Fruit fly (Drosophila melanogaster) whole organism, embryonic: Measurements from ENCODE around the gene Cpr92A.

Experiments used
- Ada2b ChIP-seq: fragments of 200-800 bp; sonication (Bioruptor generic); IDR thresholded peaks from 2 replicates; pipeline ENCODE4 v1.3.6; 2022; ENCODE audit warnings: missing biosample characterization, missing genetic modification characterization
- CG10209 ChIP-seq: fragments of 200-800 bp; sonication (Bioruptor generic); optimal IDR thresholded peaks from 3 replicates; lab custom pipeline; 2017; ENCODE audit warnings: missing biosample characterization, mild to moderate bottlenecking, missing genetic modification characterization, missing genetic modification reagents
- CG12219 ChIP-seq: fragments of 200-800 bp; sonication (Bioruptor generic); optimal IDR thresholded peaks from 3 replicates; lab custom pipeline; 2018; ENCODE audit warnings: missing biosample characterization, mild to moderate bottlenecking, missing genetic modification characterization
- CG15479 ChIP-seq: fragments of 200-800 bp; sonication (Bioruptor generic); optimal IDR thresholded peaks from 3 replicates; lab custom pipeline; 2019; ENCODE audit warnings: missing biosample characterization, mild to moderate bottlenecking, missing genetic modification characterization, moderate library complexity
- CG16863 ChIP-seq: fragments of 200-800 bp; sonication (Bioruptor generic); optimal IDR thresholded peaks from 3 replicates; lab custom pipeline; 2016; ENCODE audit warnings: missing biosample characterization, missing genetic modification characterization
- CG17802 ChIP-seq: fragments of 200-800 bp; sonication (Bioruptor generic); optimal IDR thresholded peaks from 2 replicates; lab custom pipeline; 2018; ENCODE audit warnings: missing biosample characterization, mild to moderate bottlenecking, missing genetic modification characterization, moderate library complexity
- CG1832 ChIP-seq: fragments of 200-800 bp; sonication (Bioruptor generic); optimal IDR thresholded peaks from 2 replicates; lab custom pipeline; 2017; ENCODE audit warnings: missing biosample characterization, mild to moderate bottlenecking, missing genetic modification characterization, inconsistent platforms
- CG18619 ChIP-seq: fragments of 200-800 bp; sonication (Bioruptor generic); optimal IDR thresholded peaks from 3 replicates; lab custom pipeline; 2017; ENCODE audit warnings: missing biosample characterization, mild to moderate bottlenecking, missing genetic modification characterization
- CG2202 ChIP-seq: fragments of 200-800 bp; sonication (Bioruptor generic); optimal IDR thresholded peaks from 2 replicates; lab custom pipeline; 2018; ENCODE audit warnings: missing biosample characterization, mild to moderate bottlenecking, missing genetic modification characterization
- CG31388 ChIP-seq: fragments of 200-800 bp; sonication (Bioruptor generic); optimal IDR thresholded peaks from 2 replicates; lab custom pipeline; 2016; ENCODE audit warnings: missing biosample characterization, missing genetic modification characterization
- CG33557 ChIP-seq: fragments of 200-800 bp; sonication (Bioruptor generic); optimal IDR thresholded peaks from 2 replicates; lab custom pipeline; 2019; ENCODE audit warnings: missing biosample characterization, mild to moderate bottlenecking, missing genetic modification characterization, moderate library complexity
- CG6683 ChIP-seq: fragments of 200-800 bp; sonication (Bioruptor generic); optimal IDR thresholded peaks from 2 replicates; lab custom pipeline; 2017; ENCODE audit warnings: missing biosample characterization, mild to moderate bottlenecking, missing genetic modification characterization, missing genetic modification reagents
- CG6765 ChIP-seq: fragments of 200-800 bp; sonication (Bioruptor generic); optimal IDR thresholded peaks from 3 replicates; lab custom pipeline; 2017; ENCODE audit warnings: missing biosample characterization, mild to moderate bottlenecking, missing genetic modification characterization
- CG6854 ChIP-seq: fragments of 200-800 bp; sonication (Bioruptor generic); optimal IDR thresholded peaks from 3 replicates; lab custom pipeline; 2017; ENCODE audit warnings: missing biosample characterization, mild to moderate bottlenecking, missing genetic modification characterization
- CG8388 ChIP-seq: fragments of 200-800 bp; sonication (Bioruptor generic); optimal IDR thresholded peaks from 2 replicates; lab custom pipeline; 2019; ENCODE audit warnings: missing biosample characterization, mild to moderate bottlenecking, missing genetic modification characterization, moderate library complexity
- CTCF ChIP-seq: fragments of 200-800 bp; sonication (Bioruptor generic); optimal IDR thresholded peaks from 2 replicates; lab custom pipeline; 2017; ENCODE audit warnings: missing biosample characterization, mild to moderate bottlenecking, missing genetic modification characterization, moderate library complexity
- CoRest ChIP-seq: fragments of 200-800 bp; sonication (Bioruptor generic); optimal IDR thresholded peaks from 3 replicates; lab custom pipeline; 2018; ENCODE audit warnings: missing biosample characterization, mild to moderate bottlenecking, missing genetic modification characterization, moderate library complexity
- Deaf1 ChIP-seq: fragments of 200-800 bp; optimal IDR thresholded peaks from 3 replicates; lab custom pipeline; 2019; ENCODE audit warnings: missing biosample characterization, mild to moderate bottlenecking, missing genetic modification characterization, moderate library complexity
- Dip3 ChIP-seq: fragments of 200-800 bp; sonication (Bioruptor generic); optimal IDR thresholded peaks from 3 replicates; lab custom pipeline; 2016; ENCODE audit warnings: missing biosample characterization, missing genetic modification characterization
- H2.0 ChIP-seq: fragments of 200-800 bp; sonication (Bioruptor generic); IDR thresholded peaks from 2 replicates; pipeline ENCODE4 v1.3.6; 2022; ENCODE audit warnings: missing biosample characterization, missing genetic modification characterization
- Mad ChIP-seq: fragments of 200-800 bp; sonication (Bioruptor generic); optimal IDR thresholded peaks from 2 replicates; lab custom pipeline; 2016; ENCODE audit warnings: missing biosample characterization, missing genetic modification characterization
- Max ChIP-seq: fragments of 200-800 bp; sonication (Bioruptor generic); optimal IDR thresholded peaks from 2 replicates; lab custom pipeline; 2016; ENCODE audit warnings: missing biosample characterization, mild to moderate bottlenecking, missing genetic modification characterization
- Mrtf ChIP-seq: fragments of 200-800 bp; sonication (Bioruptor generic); IDR thresholded peaks from 3 replicates; pipeline ENCODE4 v1.3.6; 2022; ENCODE audit warnings: missing biosample characterization, missing genetic modification characterization
- Nf-YC ChIP-seq: fragments of 200-800 bp; optimal IDR thresholded peaks from 3 replicates; lab custom pipeline; 2019; ENCODE audit warnings: missing biosample characterization, mild to moderate bottlenecking, missing genetic modification characterization, moderate library complexity
- Optix ChIP-seq: fragments of 200-800 bp; sonication (Bioruptor generic); IDR thresholded peaks from 3 replicates; pipeline ENCODE4 v1.3.6; 2022; ENCODE audit warnings: missing biosample characterization, missing genetic modification characterization
- Side ChIP-seq: fragments of 200-800 bp; sonication (Bioruptor generic); optimal IDR thresholded peaks from 2 replicates; lab custom pipeline; 2016; ENCODE audit warnings: missing biosample characterization, missing genetic modification characterization
- Six4 ChIP-seq: fragments of 200-800 bp; sonication (Bioruptor generic); optimal IDR thresholded peaks from 2 replicates; lab custom pipeline; 2016; ENCODE audit warnings: missing biosample characterization, missing genetic modification characterization
- Tbp ChIP-seq: fragments of >200 bp; optimal IDR thresholded peaks from 2 replicates; lab custom pipeline; 2018; ENCODE audit warnings: missing biosample characterization, missing genetic modification characterization
- Usf ChIP-seq: fragments of 200-800 bp; sonication (Bioruptor generic); optimal IDR thresholded peaks from 2 replicates; lab custom pipeline; 2017; ENCODE audit warnings: missing genotype, missing biosample characterization, missing genetic modification characterization
- cas ChIP-seq: fragments of 200-800 bp; sonication (Bioruptor generic); IDR thresholded peaks from 2 replicates; pipeline ENCODE4 v1.3.6; 2022; ENCODE audit warnings: missing biosample characterization, missing genetic modification characterization
- danr ChIP-seq: fragments of 200-800 bp; sonication (Bioruptor generic); IDR thresholded peaks from 2 replicates; pipeline ENCODE4 v1.3.6; 2022; ENCODE audit warnings: missing biosample characterization, missing genetic modification characterization
- ems ChIP-seq: fragments of 200-800 bp; sonication (Bioruptor generic); optimal IDR thresholded peaks from 3 replicates; lab custom pipeline; 2016; ENCODE audit warnings: missing biosample characterization, missing genetic modification characterization
- esg ChIP-seq: fragments of 200-800 bp; sonication (Bioruptor generic); conservative IDR thresholded peaks from 2 replicates; pipeline ENCODE4 v1.3.6; 2022; ENCODE audit warnings: missing biosample characterization, missing genetic modification characterization
- eve ChIP-seq, 2 experiments: fragments of >200 bp; optimal IDR thresholded peaks; 2 replicates each; lab custom pipeline; 2017; ENCODE audit warnings: missing biosample characterization in 2 of 2, missing genetic modification characterization in 2 of 2
- gcm ChIP-seq: fragments of 200-800 bp; sonication (Bioruptor generic); optimal IDR thresholded peaks from 2 replicates; lab custom pipeline; 2019; ENCODE audit warnings: missing biosample characterization, mild to moderate bottlenecking, missing genetic modification characterization, moderate library complexity
- gfzf ChIP-seq: fragments of 200-800 bp; sonication (Bioruptor generic); optimal IDR thresholded peaks from 2 replicates; lab custom pipeline; 2016; ENCODE audit warnings: missing biosample characterization, mild to moderate bottlenecking, missing genetic modification characterization, moderate library complexity
- insv ChIP-seq, 2 experiments: fragments of 200-800 bp; sonication (Bioruptor generic); optimal IDR thresholded peaks; 3 replicates each; lab custom pipeline; 2016 to 2018; ENCODE audit warnings: missing biosample characterization in 2 of 2, missing genetic modification characterization in 2 of 2
- ken ChIP-seq: fragments of 200-800 bp; sonication (Bioruptor generic); IDR thresholded peaks from 3 replicates; pipeline ENCODE4 v1.3.6; 2022; ENCODE audit warnings: missing biosample characterization, missing genetic modification characterization
- lmd ChIP-seq: fragments of 200-800 bp; sonication (Bioruptor generic); IDR thresholded peaks from 2 replicates; pipeline ENCODE4 v1.3.6; 2022; ENCODE audit warnings: missing biosample characterization, missing genetic modification characterization
- mirr ChIP-seq: fragments of 200-800 bp; sonication (Bioruptor generic); optimal IDR thresholded peaks from 3 replicates; lab custom pipeline; 2018; ENCODE audit warnings: missing biosample characterization, mild to moderate bottlenecking, missing genetic modification characterization
- odd ChIP-seq: fragments of 200-800 bp; sonication (Bioruptor generic); optimal IDR thresholded peaks from 2 replicates; lab custom pipeline; 2017; ENCODE audit warnings: missing biosample characterization, mild to moderate bottlenecking, missing genetic modification characterization
- p53 ChIP-seq: fragments of 200-800 bp; sonication (Bioruptor generic); optimal IDR thresholded peaks from 2 replicates; lab custom pipeline; 2016; ENCODE audit warnings: missing biosample characterization, missing genetic modification characterization
- pzg ChIP-seq: fragments of 200-800 bp; sonication (Bioruptor generic); optimal IDR thresholded peaks from 3 replicates; lab custom pipeline; 2018; ENCODE audit warnings: missing biosample characterization, mild to moderate bottlenecking, missing genetic modification characterization, moderate library complexity
- ro ChIP-seq: fragments of 200-800 bp; sonication (Bioruptor generic); IDR thresholded peaks from 2 replicates; pipeline ENCODE4 v1.3.6; 2022; ENCODE audit warnings: missing biosample characterization, missing genetic modification characterization
- run ChIP-seq: fragments of 200-800 bp; sonication (Bioruptor generic); optimal IDR thresholded peaks from 3 replicates; lab custom pipeline; 2018; ENCODE audit warnings: missing biosample characterization, mild to moderate bottlenecking, missing genetic modification characterization
- scrt ChIP-seq: fragments of 200-800 bp; sonication (Bioruptor generic); optimal IDR thresholded peaks from 2 replicates; lab custom pipeline; 2018; ENCODE audit warnings: missing biosample characterization, mild to moderate bottlenecking, missing genetic modification characterization, moderate library complexity
- sr ChIP-seq: fragments of 200-800 bp; sonication (Bioruptor generic); IDR thresholded peaks from 3 replicates; pipeline ENCODE4 v1.3.6; 2022; ENCODE audit warnings: missing biosample characterization, missing genetic modification characterization
- tap ChIP-seq: fragments of 200-800 bp; optimal IDR thresholded peaks from 3 replicates; lab custom pipeline; 2019; ENCODE audit warnings: missing biosample characterization, mild to moderate bottlenecking, missing genetic modification characterization, moderate library complexity
- tio ChIP-seq: fragments of 200-800 bp; sonication (Bioruptor generic); optimal IDR thresholded peaks from 2 replicates; lab custom pipeline; 2017; ENCODE audit warnings: missing biosample characterization, missing genetic modification characterization, inconsistent platforms
- toy ChIP-seq: fragments of 200-800 bp; sonication (Bioruptor generic); IDR thresholded peaks from 2 replicates; pipeline ENCODE4 v1.3.6; 2022; ENCODE audit warnings: missing biosample characterization, missing genetic modification characterization

The Cpr92A gene

DNA sequence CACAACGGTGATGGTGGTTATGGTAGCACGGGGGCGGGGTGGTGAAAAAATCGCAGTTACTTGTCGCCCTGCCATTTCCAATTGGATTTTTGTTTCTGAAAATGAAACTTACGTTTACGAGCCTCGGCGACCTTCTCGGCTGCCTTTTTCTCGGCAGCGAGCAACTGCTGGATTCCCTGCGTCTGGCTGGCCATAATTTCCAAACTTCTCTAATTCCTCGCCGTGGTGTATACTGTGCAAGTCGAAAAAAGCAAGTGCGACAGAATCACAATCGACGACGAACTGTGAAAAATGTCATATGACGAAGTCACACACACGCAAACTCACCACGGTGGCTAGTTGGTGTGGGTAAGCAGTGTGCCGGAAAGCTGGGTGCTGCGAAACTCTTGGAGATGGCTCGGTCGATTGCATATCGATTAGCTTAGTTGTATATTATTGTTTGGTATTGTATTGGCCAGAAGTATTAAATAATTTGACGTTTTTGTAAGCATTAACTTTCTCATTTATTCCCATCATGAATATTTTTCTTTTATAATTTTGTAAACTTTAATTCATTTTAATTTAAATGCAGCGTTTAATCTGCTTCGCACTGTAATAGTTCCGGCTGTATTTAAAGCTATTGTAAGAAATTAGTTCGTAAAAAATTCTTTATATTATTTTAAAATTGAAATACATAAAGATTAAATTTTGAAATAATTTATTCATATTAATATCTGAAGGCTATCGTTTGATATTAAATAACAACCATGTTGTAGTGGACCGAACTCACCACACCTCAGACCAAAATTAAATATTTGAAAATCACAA lies 45.5 kb upstream of the Cpr92A start, which contains the start of gene Vha13 (continued):
- TF ChIP-seq run (tag; lab: Kevin White, UChicago) (peak; percentile 49), tio (GFP tag; lab: Kevin White, UChicago) (no peak), Nf-YC (tag; lab: Kevin White, UChicago) (peak; percentile 22), CTCF (peak; percentile 22), cas (GFP tag; lab: Robert Waterston, UW) (peak; percentile 35; the same call in 1 of the 2 replicates), Six4 (GFP tag; lab: Kevin White, UChicago) (no peak), gcm (GFP tag; lab: Kevin White, UChicago) (peak; percentile 17), Deaf1 (tag; lab: Kevin White, UChicago) (peak; percentile 61), CG15479 (no peak), esg (GFP tag; lab: Robert Waterston, UW) (peak; percentile 34; the same call in 1 of the 2 replicates), Ada2b (GFP tag; lab: Robert Waterston, UW) (0 out of 2 replicates have a peak, but pooled peaks have one; percentile 9), toy (GFP tag; lab: Robert Waterston, UW) (no peak), ems (GFP tag; lab: Kevin White, UChicago) (no peak), mirr (GFP tag; lab: Kevin White, UChicago) (peak; percentile 60), CG1832 (GFP tag; lab: Kevin White, UChicago) (no peak), ro (no peak), Tbp (GFP tag; lab: Kevin White, UChicago) (no peak), CG8388 (GFP tag; lab: Kevin White, UChicago) (no peak), Usf (GFP tag; lab: Kevin White, UChicago) (peak; percentile 33), pzg (GFP tag; lab: Kevin White, UChicago) (peak; percentile 78), lmd (GFP tag; lab: Robert Waterston, UW) (peak; percentile 51), Dip3 (GFP tag; lab: Kevin White, UChicago) (peak; percentile 23), p53 (no peak), scrt (peak; percentile 42), Max (no peak), Side (GFP tag; lab: Kevin White, UChicago) (peak; percentile 34), insv (GFP tag; optimal IDR thresholded peaks at IDR 0.05; lab: Kevin White, UChicago) (peak; percentile 67 to 93), Mrtf (peak; percentile 51; the same call in 1 of the 3 replicates), gfzf (GFP tag; lab: Kevin White, UChicago) (peak; percentile 10), CG31388 (no peak), Optix (GFP tag; lab: Robert Waterston, UW) (no peak), odd (GFP tag; lab: Kevin White, UChicago) (no peak), CG12219 (peak; percentile 12), Mad (GFP tag; lab: Kevin White, UChicago) (no peak), ken (GFP tag; lab: Robert Waterston, UW) (peak; percentile 48; the same call in 1 of the 3 replicates), CoRest (tag; lab: Kevin White, UChicago) (peak; percentile 35), CG33557 (no peak), danr (GFP tag; lab: Robert Waterston, UW) (peak; percentile 52; the same call in 1 of the 2 replicates), tap (tag; lab: Kevin White, UChicago) (peak; percentile 4), CG10209 (GFP tag; lab: Kevin White, UChicago) (peak; percentile 0), eve (GFP tag; optimal IDR thresholded peaks at IDR 0.05; lab: Kevin White, UChicago) (no peak), CG16863 (GFP tag; lab: Kevin White, UChicago) (peak; percentile 11), sr (GFP tag; lab: Robert Waterston, UW) (no peak), CG6765 (peak; percentile 52), H2.0 (GFP tag; lab: Robert Waterston, UW) (peak; percentile 55), CG6854 (GFP tag; lab: Kevin White, UChicago) (peak; percentile 57), CG17802 (no peak), CG6683 (peak; percentile 31), CG2202 (tag; lab: Kevin White, UChicago) (no peak), CG18619 (peak; percentile 24)
